Fruit fly (Drosophila melanogaster): ENCODE results near the gene nerfin-1.
A peak's percentile ranks its signal among the peaks of the same experiment; 100 is the strongest.

Gene nerfin-1

DNA sequence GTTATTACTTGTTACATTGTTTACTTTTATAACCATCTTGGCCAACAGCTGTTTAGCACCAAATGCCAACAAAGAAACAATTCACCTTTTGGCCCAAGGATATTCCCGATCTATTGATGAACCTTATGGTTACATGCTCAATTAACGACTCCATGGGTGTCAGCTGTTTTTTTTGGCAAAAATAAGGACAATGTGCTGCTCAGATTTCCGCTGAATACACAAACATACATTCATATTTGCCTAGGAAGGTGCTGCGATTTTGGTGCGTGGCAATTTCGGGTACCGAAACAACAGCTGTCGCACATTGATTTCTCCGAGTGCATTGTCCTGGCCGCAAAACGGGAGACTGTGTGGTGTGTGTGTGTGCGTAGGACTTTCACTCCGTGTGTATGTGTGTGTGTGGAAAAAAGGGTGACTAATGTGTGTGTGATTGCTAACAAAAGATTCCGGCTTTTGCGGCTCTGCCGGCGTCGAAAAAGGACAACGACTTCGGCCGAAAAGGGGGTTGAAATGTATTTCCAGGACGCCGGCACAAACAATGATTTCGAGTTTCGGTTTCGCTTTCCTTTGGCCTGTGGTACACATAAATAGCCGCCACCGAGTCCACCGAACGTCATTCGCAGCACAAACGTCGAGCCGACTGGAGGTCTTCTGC is at the start of gene nerfin-1 (continued):
- no peak for TF ChIP-seq CG15514 (GFP tag; optimal IDR thresholded peaks at IDR 0.05)
- TF ChIP-seq Ravus (GFP tag; IDR thresholded peaks at IDR 0.05) = no peak
- no peak for TF ChIP-seq wor (GFP tag; IDR thresholded peaks at IDR 0.05)
- TF ChIP-seq CG18764 (GFP tag; optimal IDR thresholded peaks at IDR 0.05) = no peak
- no peak for TF ChIP-seq ara (GFP tag; IDR thresholded peaks at IDR 0.05)
- TF ChIP-seq dimm (GFP tag; IDR thresholded peaks at IDR 0.05) = no peak
- TF ChIP-seq CG17829 (tag; optimal IDR thresholded peaks at IDR 0.05) = no peak
- no peak for TF ChIP-seq CG15479 (GFP tag; optimal IDR thresholded peaks at IDR 0.05)
- no peak for TF ChIP-seq Gug (GFP tag; IDR thresholded peaks at IDR 0.05)
- TF ChIP-seq Scr (GFP tag; IDR thresholded peaks at IDR 0.05; ENCODE audit: partially characterized antibody) = no peak
- no peak for TF ChIP-seq Max (GFP tag; optimal IDR thresholded peaks at IDR 0.05)
- TF ChIP-seq stc (GFP tag; IDR thresholded peaks at IDR 0.05) = no peak
- TF ChIP-seq CG3995 (GFP tag; optimal IDR thresholded peaks at IDR 0.05) = no peak
- no peak for TF ChIP-seq HLH54F (GFP tag; optimal IDR thresholded peaks at IDR 0.05)
- TF ChIP-seq CG5180 (GFP tag; optimal IDR thresholded peaks at IDR 0.05) = no peak
- TF ChIP-seq Rfx (GFP tag; IDR thresholded peaks at IDR 0.05) = no peak
- TF ChIP-seq az2 (GFP tag; optimal IDR thresholded peaks at IDR 0.05) = peak; percentile 18
- no peak for TF ChIP-seq Camta (GFP tag; optimal IDR thresholded peaks at IDR 0.05)
- TF ChIP-seq CG17568 (GFP tag; optimal IDR thresholded peaks at IDR 0.05) = no peak
- TF ChIP-seq fd64A (GFP tag; optimal IDR thresholded peaks at IDR 0.05) = no peak
- no peak for TF ChIP-seq CG7963 (GFP tag; IDR thresholded peaks at IDR 0.05; ENCODE audit: partially characterized antibody)
- no peak for TF ChIP-seq CG7357 (GFP tag; IDR thresholded peaks at IDR 0.05)
- TF ChIP-seq crp (GFP tag; optimal IDR thresholded peaks at IDR 0.05) = peak in 1 of 2 experiments; percentile 32
- no peak for TF ChIP-seq oc (tag; optimal IDR thresholded peaks at IDR 0.05)
- TF ChIP-seq danr (GFP tag; IDR thresholded peaks at IDR 0.05) = no peak
- no peak for TF ChIP-seq maf-S (GFP tag; optimal IDR thresholded peaks at IDR 0.05)
- no peak for TF ChIP-seq en (GFP tag; optimal IDR thresholded peaks at IDR 0.05)
- no peak for TF ChIP-seq h (optimal IDR thresholded peaks at IDR 0.05)
- no peak for TF ChIP-seq hbn (GFP tag; IDR thresholded peaks at IDR 0.05; ENCODE audit: partially characterized antibody)
- no peak for TF ChIP-seq Atf3 (GFP tag; optimal IDR thresholded peaks at IDR 0.05)
- no peak for TF ChIP-seq CG8290 (GFP tag; optimal IDR thresholded peaks at IDR 0.05)
- no peak for TF ChIP-seq CG8290 (tag; optimal IDR thresholded peaks at IDR 0.05)
- TF ChIP-seq CG4328 (GFP tag; optimal IDR thresholded peaks at IDR 0.05) = no peak
- no peak for TF ChIP-seq Dip3 (GFP tag; optimal IDR thresholded peaks at IDR 0.05)
- no peak for TF ChIP-seq CG4360 (GFP tag; IDR thresholded peaks at IDR 0.05)
- no peak for TF ChIP-seq insv (GFP tag; optimal IDR thresholded peaks at IDR 0.05)
- no peak for TF ChIP-seq Sox102F (GFP tag; optimal IDR thresholded peaks at IDR 0.05)
- TF ChIP-seq so (GFP tag; IDR thresholded peaks at IDR 0.05) = no peak
- peak; percentile 23 for TF ChIP-seq Meics (GFP tag; optimal IDR thresholded peaks at IDR 0.05)
- no peak for TF ChIP-seq bowl (GFP tag; IDR thresholded peaks at IDR 0.05)
- no peak for TF ChIP-seq CG14667 (GFP tag; IDR thresholded peaks at IDR 0.05)
- TF ChIP-seq CG1832 (GFP tag; optimal IDR thresholded peaks at IDR 0.05) = no peak
- no peak for TF ChIP-seq hb (GFP tag; IDR thresholded peaks at IDR 0.05; ENCODE audit: partially characterized antibody)
- peak; percentile 42 for TF ChIP-seq gsb-n (tag; optimal IDR thresholded peaks at IDR 0.05)
- no peak for TF ChIP-seq tup (GFP tag; optimal IDR thresholded peaks at IDR 0.05)
- no peak for TF ChIP-seq Atf6 (GFP tag; IDR thresholded peaks at IDR 0.05)
- no peak for TF ChIP-seq sima (GFP tag; optimal IDR thresholded peaks at IDR 0.05)
- TF ChIP-seq CG6683 (GFP tag; optimal IDR thresholded peaks at IDR 0.05) = no peak
- TF ChIP-seq CG9437 (GFP tag; optimal IDR thresholded peaks at IDR 0.05) = peak; percentile 32
- TF ChIP-seq onecut (GFP tag; IDR thresholded peaks at IDR 0.05) = 0 out of 2 replicates have a peak, but pooled peaks have one; percentile 28
- no peak for TF ChIP-seq CG30020 (tag; optimal IDR thresholded peaks at IDR 0.05)
- TF ChIP-seq psq (GFP tag; optimal IDR thresholded peaks at IDR 0.05) = no peak

Measured in whole organism, embryonic.